Fruit fly (Drosophila melanogaster): ENCODE results near the gene Sgt1.

Sgt1 gene

DNA sequence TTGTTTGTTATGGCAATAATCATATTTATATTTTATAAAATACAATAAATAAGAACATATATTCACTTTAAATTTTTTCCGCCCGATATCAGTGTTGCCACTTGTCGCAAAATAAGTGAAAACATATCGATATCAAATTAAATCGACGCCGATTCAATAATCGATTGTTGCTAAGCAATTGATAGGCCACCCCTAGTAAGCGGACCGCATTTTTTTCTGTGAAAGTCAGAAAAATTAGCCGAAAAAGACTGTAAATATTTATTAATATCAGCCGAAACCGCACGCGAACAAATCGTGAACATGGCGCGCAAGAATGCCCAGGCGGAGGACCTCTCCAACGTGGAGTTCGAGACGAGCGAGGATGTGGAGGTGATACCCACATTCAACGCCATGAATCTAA is 8.0 kb upstream of the Sgt1 start, which contains the start of gene CG7483:
Gene CG7483, plus strand, starts transcription at position 171 of the 400 bp plus-strand sequence.
- TF ChIP-seq insv (optimal IDR thresholded peaks at IDR 0.05) = no peak
- no peak for TF ChIP-seq Myc (optimal IDR thresholded peaks at IDR 0.05)
- TF ChIP-seq h (optimal IDR thresholded peaks at IDR 0.05) = no peak
- TF ChIP-seq psq (optimal IDR thresholded peaks at IDR 0.05) = no peak
- TF ChIP-seq ttk (optimal IDR thresholded peaks at IDR 0.05) = no peak
- no peak for TF ChIP-seq Sin3A (optimal IDR thresholded peaks at IDR 0.05)

dm6 chr3R:8312037-8312436 is 7.0 kb upstream of the Sgt1 start, which contains the start of the genes CG11694 and CG11698:
CG11694 (minus strand) TSS chr3R:8312137.
CG11698 (plus strand) TSS chr3R:8312188.
- TF ChIP-seq h (optimal IDR thresholded peaks at IDR 0.05) (no peak), insv (optimal IDR thresholded peaks at IDR 0.05) (no peak), ttk (optimal IDR thresholded peaks at IDR 0.05) (no peak), Sin3A (optimal IDR thresholded peaks at IDR 0.05) (no peak), Myc (optimal IDR thresholded peaks at IDR 0.05) (no peak), psq (optimal IDR thresholded peaks at IDR 0.05) (no peak)

DNA sequence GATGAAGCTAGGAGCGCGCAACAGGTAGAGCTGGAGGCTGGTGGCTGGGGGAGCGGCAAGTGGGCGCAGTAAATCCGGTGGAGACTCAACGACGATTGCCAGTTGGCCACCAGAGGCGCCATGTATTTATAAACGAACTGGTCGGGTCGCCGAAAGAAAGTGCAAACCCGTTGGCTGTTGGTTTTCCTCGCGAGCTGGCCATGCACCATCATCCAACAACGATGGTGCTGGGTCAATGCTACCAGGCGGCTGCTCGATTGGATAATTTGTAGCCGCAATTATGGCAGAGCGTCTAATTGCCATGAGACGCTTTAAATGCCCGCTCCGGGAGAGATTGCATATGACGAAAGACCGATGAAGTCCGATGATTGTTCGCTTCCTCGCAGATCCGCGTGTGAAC is 5.6 kb upstream of the Sgt1 start, which contains the start of gene CG11693:
Gene CG11693, minus strand, starts transcription at position 101 of the 400 bp plus-strand sequence.
- TF ChIP-seq h (optimal IDR thresholded peaks at IDR 0.05) (no peak), psq (optimal IDR thresholded peaks at IDR 0.05) (no peak), insv (optimal IDR thresholded peaks at IDR 0.05) (no peak), Myc (optimal IDR thresholded peaks at IDR 0.05) (no peak), ttk (optimal IDR thresholded peaks at IDR 0.05) (no peak), Sin3A (optimal IDR thresholded peaks at IDR 0.05) (no peak)

DNA sequence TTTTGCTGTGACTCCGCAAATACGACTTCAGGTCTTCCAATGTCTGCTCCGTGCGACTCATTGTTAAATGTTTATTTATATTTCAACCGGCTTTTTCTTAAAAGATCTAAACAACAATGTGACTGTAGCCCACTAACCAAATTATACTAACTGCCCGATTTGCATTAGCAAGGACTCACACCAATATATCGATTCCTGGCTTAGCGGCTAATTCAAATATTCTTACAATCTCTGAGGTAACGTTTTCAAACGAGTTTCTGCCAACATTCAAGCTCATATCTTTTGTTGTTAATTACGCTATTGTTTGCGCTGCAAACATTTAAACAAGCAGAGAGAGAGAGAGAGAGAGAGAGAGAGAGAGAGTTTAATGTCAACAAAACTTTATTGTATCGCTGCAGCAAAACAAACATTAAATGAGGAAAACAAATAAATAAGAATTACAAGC is 3.5 kb upstream of the Sgt1 start, which contains the start of gene tex:
Gene tex, minus strand, starts transcription at position 131 of the 445 bp plus-strand sequence.
- no peak for TF ChIP-seq psq (optimal IDR thresholded peaks at IDR 0.05)
- no peak for TF ChIP-seq Myc (optimal IDR thresholded peaks at IDR 0.05)
- TF ChIP-seq Sin3A (optimal IDR thresholded peaks at IDR 0.05) = no peak
- no peak for TF ChIP-seq insv (optimal IDR thresholded peaks at IDR 0.05)
- no peak for TF ChIP-seq ttk (optimal IDR thresholded peaks at IDR 0.05)
- no peak for TF ChIP-seq h (optimal IDR thresholded peaks at IDR 0.05)

DNA sequence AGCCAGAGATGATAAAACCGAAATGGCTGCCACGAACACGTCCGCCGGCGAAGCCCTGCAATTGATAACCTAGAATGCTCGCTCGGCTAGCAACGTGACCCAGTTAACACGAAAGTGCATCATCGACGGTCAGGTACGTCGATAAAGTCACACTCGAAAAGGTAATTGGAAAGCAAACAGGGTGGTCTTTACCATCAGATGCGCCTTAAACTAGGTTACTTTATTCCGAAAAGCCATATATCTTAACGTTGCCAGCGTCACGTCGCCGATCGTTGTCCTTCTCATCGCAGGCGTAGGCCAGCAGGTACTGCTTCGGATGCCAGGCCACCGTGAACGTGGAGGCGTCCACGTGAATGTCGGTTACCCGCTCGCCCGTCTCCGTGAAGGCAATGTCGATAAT is 2.2 kb upstream of the Sgt1 start:
- no peak for TF ChIP-seq h (optimal IDR thresholded peaks at IDR 0.05)
- no peak for TF ChIP-seq psq (optimal IDR thresholded peaks at IDR 0.05)

DNA sequence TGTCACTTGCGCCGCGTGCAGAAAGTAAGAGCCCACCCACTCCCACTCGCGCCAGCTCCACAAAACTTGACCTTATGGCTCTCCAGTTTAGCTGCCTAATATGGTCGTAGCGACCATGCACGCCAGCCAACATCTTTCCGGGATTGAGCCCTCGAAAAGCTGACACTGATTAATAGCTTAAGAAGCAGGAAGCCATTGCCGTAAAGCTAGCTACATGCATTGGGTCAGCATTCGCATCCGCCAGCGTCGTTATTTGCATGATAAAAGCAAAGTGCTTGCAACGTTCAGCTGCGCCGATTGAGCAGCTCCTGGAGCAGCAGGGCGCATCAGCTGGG is 1.8 kb upstream of the Sgt1 start:
- TF ChIP-seq psq (optimal IDR thresholded peaks at IDR 0.05) (no peak), ttk (optimal IDR thresholded peaks at IDR 0.05) (no peak), Myc (optimal IDR thresholded peaks at IDR 0.05) (no peak), Sin3A (optimal IDR thresholded peaks at IDR 0.05) (no peak)

dm6 chr3R:8306188-8306926 is 1.3 kb upstream of the Sgt1 start:
- TF ChIP-seq h (optimal IDR thresholded peaks at IDR 0.05) = no peak
- TF ChIP-seq Sin3A (optimal IDR thresholded peaks at IDR 0.05) = no peak
- TF ChIP-seq insv (optimal IDR thresholded peaks at IDR 0.05) = no peak
- no peak for TF ChIP-seq Myc (optimal IDR thresholded peaks at IDR 0.05)
- no peak for TF ChIP-seq ttk (optimal IDR thresholded peaks at IDR 0.05)
- no peak for TF ChIP-seq psq (optimal IDR thresholded peaks at IDR 0.05)

- TF ChIP-seq Myc (optimal IDR thresholded peaks at IDR 0.05) (no peak), insv (optimal IDR thresholded peaks at IDR 0.05) (no peak), ttk (optimal IDR thresholded peaks at IDR 0.05) (no peak), Sin3A (optimal IDR thresholded peaks at IDR 0.05) (no peak), psq (optimal IDR thresholded peaks at IDR 0.05) (no peak)
These were observed 1.2 kb downstream of the Sgt1 start, which contains the start of gene nac for dm6 chr3R:8303848-8304247. nac (minus strand) TSS chr3R:8304023.

DNA sequence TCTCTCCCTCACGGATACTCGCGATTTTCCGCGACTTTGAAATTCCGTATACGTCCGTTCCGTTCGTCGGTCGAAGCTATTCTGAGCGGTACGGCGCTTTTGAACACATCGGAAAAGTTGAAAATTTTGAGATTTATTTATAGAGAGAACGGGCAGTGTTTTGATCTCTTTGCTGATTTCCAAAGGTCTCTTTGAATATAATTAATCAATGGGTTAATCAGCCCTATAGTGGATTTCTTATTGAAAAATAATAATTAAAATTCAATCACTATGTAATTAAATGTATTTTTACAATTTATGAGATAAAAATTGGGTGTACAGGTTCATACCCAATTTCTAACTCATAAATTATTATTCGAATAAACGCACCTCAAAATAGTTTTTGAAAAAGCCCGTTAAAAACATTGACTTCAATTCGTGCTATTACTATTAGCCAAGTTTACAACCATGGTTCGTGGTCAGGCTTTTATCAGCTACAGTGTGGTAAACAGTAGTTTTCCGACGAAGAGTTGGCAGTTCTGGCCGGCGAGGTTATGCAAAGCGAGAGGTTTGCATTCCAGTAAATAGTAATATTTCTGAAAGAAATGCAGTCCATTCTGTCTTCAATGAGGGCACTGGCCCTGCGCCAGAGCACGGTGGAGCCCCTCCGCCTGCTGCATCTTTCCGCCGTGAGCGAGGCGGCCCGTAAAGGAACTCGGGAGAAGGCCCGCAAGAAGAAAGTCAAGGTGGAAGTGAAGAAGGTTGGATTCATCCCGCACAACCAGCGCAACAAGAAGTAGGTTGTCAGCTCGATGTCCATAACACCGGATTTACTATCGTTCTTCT is 3.9 kb downstream of the Sgt1 start, which contains the start of the genes CG9626 and mRpL1:
Gene CG9626, minus strand, starts transcription at position 51 of the 825 bp plus-strand sequence.
Gene mRpL1, plus strand, starts transcription at position 513 of the 825 bp plus-strand sequence.
- TF ChIP-seq ttk (optimal IDR thresholded peaks at IDR 0.05) (no peak), psq (optimal IDR thresholded peaks at IDR 0.05) (no peak), h (optimal IDR thresholded peaks at IDR 0.05) (no peak)

dm6 chr3R:8292034-8292433 is 13.0 kb downstream of the Sgt1 start, which contains the start of gene CG31463:
CG31463 (plus strand) TSS chr3R:8292335.
- TF ChIP-seq Sin3A (optimal IDR thresholded peaks at IDR 0.05) = no peak
- TF ChIP-seq ttk (optimal IDR thresholded peaks at IDR 0.05) = no peak
- no peak for TF ChIP-seq Myc (optimal IDR thresholded peaks at IDR 0.05)
- no peak for TF ChIP-seq insv (optimal IDR thresholded peaks at IDR 0.05)
- no peak for TF ChIP-seq psq (optimal IDR thresholded peaks at IDR 0.05)
- no peak for TF ChIP-seq h (optimal IDR thresholded peaks at IDR 0.05)

dm6 chr3R:8290940-8291339 is 14.1 kb downstream of the Sgt1 start, which contains the start of gene CG31464:
CG31464 (plus strand) TSS chr3R:8291240.
- TF ChIP-seq psq (optimal IDR thresholded peaks at IDR 0.05) = no peak
- no peak for TF ChIP-seq Sin3A (optimal IDR thresholded peaks at IDR 0.05)
- no peak for TF ChIP-seq h (optimal IDR thresholded peaks at IDR 0.05)
- TF ChIP-seq ttk (optimal IDR thresholded peaks at IDR 0.05) = no peak
- no peak for TF ChIP-seq Myc (optimal IDR thresholded peaks at IDR 0.05)
- no peak for TF ChIP-seq insv (optimal IDR thresholded peaks at IDR 0.05)

dm6 chr3R:8290478-8290877 is 14.6 kb downstream of the Sgt1 start, which contains the start of gene CG11672:
CG11672 (minus strand) TSS chr3R:8290578.
- TF ChIP-seq insv (optimal IDR thresholded peaks at IDR 0.05) (no peak), h (optimal IDR thresholded peaks at IDR 0.05) (no peak), psq (optimal IDR thresholded peaks at IDR 0.05) (no peak)

Data from Kc167 (cell line).